Worm (Caenorhabditis elegans) whole organism, L3 larva: Measurements from ENCODE around the gene F37H8.6.

Source experiments
- R02D3.7 ChIP-seq: fragments of 150-350 bp; optimal IDR thresholded peaks from 2 replicates; lab custom pipeline; 2014; ENCODE audit warnings: missing biosample characterization, missing genetic modification characterization
- ZK546.5 ChIP-seq: sonication (generic microtip); optimal IDR thresholded peaks from 2 replicates; lab custom pipeline; 2017; ENCODE audit warnings: missing biosample characterization, missing genetic modification characterization
- aly-2 ChIP-seq: fragments of 150-350 bp; optimal IDR thresholded peaks from 2 replicates; lab custom pipeline; 2014; ENCODE audit warnings: missing biosample characterization, missing genetic modification characterization
- ama-1 ChIP-seq: fragments of 150-350 bp; optimal IDR thresholded peaks from 2 replicates; lab custom pipeline; 2018
- ceh-16 ChIP-seq: sonication (generic microtip); optimal IDR thresholded peaks from 2 replicates; lab custom pipeline; 2017; ENCODE audit warnings: missing biosample characterization, missing genetic modification characterization
- ceh-28 ChIP-seq: fragments of 150-350 bp; optimal IDR thresholded peaks from 2 replicates; lab custom pipeline; 2014; ENCODE audit warnings: missing biosample characterization, missing genetic modification reagents, missing genetic modification characterization
- ceh-82 ChIP-seq: fragments of 150-350 bp; optimal IDR thresholded peaks from 2 replicates; lab custom pipeline; 2014; ENCODE audit warnings: missing biosample characterization, missing genetic modification characterization
- ceh-9 ChIP-seq: sonication (generic microtip); optimal IDR thresholded peaks from 2 replicates; lab custom pipeline; 2018; ENCODE audit warnings: missing biosample characterization, missing genetic modification characterization
- daf-12 ChIP-seq: fragments of 150-350 bp; optimal IDR thresholded peaks from 2 replicates; lab custom pipeline; 2014; ENCODE audit warnings: missing biosample characterization, missing genetic modification reagents, missing genetic modification characterization
- egl-27 ChIP-seq: sonication (generic microtip); optimal IDR thresholded peaks from 4 replicates; lab custom pipeline; 2017; ENCODE audit warnings: missing biosample characterization, missing genetic modification reagents, missing genetic modification characterization
- egl-5 ChIP-seq: fragments of 150-350 bp; optimal IDR thresholded peaks from 2 replicates; lab custom pipeline; 2017; ENCODE audit warnings: missing biosample characterization, missing genetic modification reagents, missing genetic modification characterization, inconsistent platforms
- elt-1 ChIP-seq: fragments of 150-350 bp; optimal IDR thresholded peaks from 2 replicates; lab custom pipeline; 2014; ENCODE audit warnings: missing biosample characterization, missing genetic modification characterization
- elt-2 ChIP-seq: sonication (generic microtip); optimal IDR thresholded peaks from 2 replicates; lab custom pipeline; 2016; ENCODE audit warnings: missing genetic modification reagents, mild to moderate bottlenecking, missing genetic modification characterization, missing compliant biosample characterization
- elt-3 ChIP-seq, 3 experiments: fragments of 150-350 bp in 1 of 3; sonication (generic microtip) in 2 of 3; optimal IDR thresholded peaks; 2 replicates in 2 of 3; 4 replicates in 1 of 3; lab custom pipeline; 2014 to 2017; ENCODE audit warnings: missing biosample characterization in 3 of 3, missing genetic modification characterization in 3 of 3
- eor-1 ChIP-seq, 2 experiments: fragments of 150-350 bp; optimal IDR thresholded peaks; 2 replicates each; lab custom pipeline; 2014 to 2018; ENCODE audit warnings: missing biosample characterization in 2 of 2, missing genetic modification characterization in 2 of 2
- fkh-10 ChIP-seq: sonication (generic microtip); optimal IDR thresholded peaks from 2 replicates; lab custom pipeline; 2017; ENCODE audit warnings: missing biosample characterization, missing genetic modification reagents, missing genetic modification characterization
- fkh-2 ChIP-seq: fragments of 150-350 bp; optimal IDR thresholded peaks from 2 replicates; lab custom pipeline; 2014; ENCODE audit warnings: missing biosample characterization, missing genetic modification reagents, missing genetic modification characterization
- fos-1 ChIP-seq: fragments of 150-350 bp; optimal IDR thresholded peaks from 2 replicates; lab custom pipeline; 2014; ENCODE audit warnings: missing biosample characterization, missing genetic modification characterization
- hmg-11 ChIP-seq: sonication (generic microtip); optimal IDR thresholded peaks from 2 replicates; lab custom pipeline; 2016; ENCODE audit warnings: missing genetic modification characterization, missing compliant biosample characterization
- jun-1 ChIP-seq: fragments of 150-350 bp; optimal IDR thresholded peaks from 2 replicates; lab custom pipeline; 2014; ENCODE audit warnings: missing biosample characterization, missing genetic modification reagents, missing genetic modification characterization
- lin-15B ChIP-seq: fragments of 150-350 bp; optimal IDR thresholded peaks from 2 replicates; lab custom pipeline; 2014; ENCODE audit warnings: missing biosample characterization, missing genetic modification characterization
- lin-39 ChIP-seq: fragments of 150-350 bp; optimal IDR thresholded peaks from 2 replicates; lab custom pipeline; 2018; ENCODE audit warnings: missing biosample characterization, missing genetic modification reagents, missing genetic modification characterization
- lsy-12 ChIP-seq: sonication (generic microtip); optimal IDR thresholded peaks from 2 replicates; lab custom pipeline; 2016; ENCODE audit warnings: mild to moderate bottlenecking, missing genetic modification characterization, missing compliant biosample characterization
- mdl-1 ChIP-seq: fragments of 150-350 bp; optimal IDR thresholded peaks from 2 replicates; lab custom pipeline; 2014; ENCODE audit warnings: missing biosample characterization, missing genetic modification characterization
- mml-1 ChIP-seq: fragments of 150-350 bp; sonication (generic microtip); optimal IDR thresholded peaks from 3 replicates; lab custom pipeline; 2014; ENCODE audit warnings: missing biosample characterization, missing genetic modification characterization
- nfya-1 ChIP-seq: sonication (generic microtip); optimal IDR thresholded peaks from 2 replicates; lab custom pipeline; 2017; ENCODE audit warnings: missing genetic modification characterization, mild to moderate bottlenecking, missing compliant biosample characterization, antibody characterized with exemption, moderate library complexity; ENCODE audit not compliant: insufficient read depth
- nhr-11 ChIP-seq: fragments of 150-350 bp; optimal IDR thresholded peaks from 2 replicates; lab custom pipeline; 2014; ENCODE audit warnings: missing biosample characterization, missing genetic modification characterization
- nhr-12 ChIP-seq: fragments of 150-350 bp; optimal IDR thresholded peaks from 2 replicates; lab custom pipeline; 2014; ENCODE audit warnings: missing biosample characterization, missing genetic modification characterization
- nhr-23 ChIP-seq: fragments of 150-350 bp; optimal IDR thresholded peaks from 2 replicates; lab custom pipeline; 2014; ENCODE audit warnings: missing biosample characterization, missing genetic modification reagents, missing genetic modification characterization
- nhr-237 ChIP-seq: fragments of 150-350 bp; optimal IDR thresholded peaks from 2 replicates; lab custom pipeline; 2014; ENCODE audit warnings: missing biosample characterization, missing genetic modification characterization
- nhr-25 ChIP-seq: sonication (generic microtip); optimal IDR thresholded peaks from 2 replicates; lab custom pipeline; 2017; ENCODE audit warnings: missing biosample characterization, missing genetic modification characterization
- nhr-28 ChIP-seq: fragments of 150-350 bp; optimal IDR thresholded peaks from 2 replicates; lab custom pipeline; 2014; ENCODE audit warnings: missing biosample characterization, missing genetic modification characterization
- nhr-43 ChIP-seq: sonication (generic microtip); optimal IDR thresholded peaks from 2 replicates; lab custom pipeline; 2016; ENCODE audit warnings: mild to moderate bottlenecking, missing genetic modification characterization, missing compliant biosample characterization; ENCODE audit not compliant: poor library complexity, severe bottlenecking
- nhr-67 ChIP-seq: fragments of 150-350 bp; optimal IDR thresholded peaks from 2 replicates; lab custom pipeline; 2014; ENCODE audit warnings: missing biosample characterization, missing genetic modification characterization
- nhr-76 ChIP-seq: fragments of 150-350 bp; sonication (generic microtip); optimal IDR thresholded peaks from 5 replicates; lab custom pipeline; 2014; ENCODE audit warnings: missing biosample characterization, missing genetic modification characterization
- nhr-77 ChIP-seq: fragments of 150-350 bp; optimal IDR thresholded peaks from 2 replicates; lab custom pipeline; 2014; ENCODE audit warnings: missing biosample characterization, missing genetic modification characterization
- pha-4 ChIP-seq: fragments of 150-350 bp; optimal IDR thresholded peaks from 2 replicates; lab custom pipeline; 2014; ENCODE audit warnings: missing biosample characterization, missing genetic modification reagents, missing genetic modification characterization
- pqm-1 ChIP-seq: fragments of 150-350 bp; optimal IDR thresholded peaks from 2 replicates; lab custom pipeline; 2017; ENCODE audit warnings: missing biosample characterization, missing genetic modification characterization, inconsistent platforms
- sea-2 ChIP-seq: fragments of 150-350 bp; sonication (generic microtip); optimal IDR thresholded peaks from 4 replicates; lab custom pipeline; 2014; ENCODE audit warnings: missing biosample characterization, missing genetic modification reagents, missing genetic modification characterization
- skn-1 ChIP-seq: fragments of 150-350 bp; optimal IDR thresholded peaks from 2 replicates; lab custom pipeline; 2014; ENCODE audit warnings: missing biosample characterization, missing genetic modification characterization
- snpc-4 ChIP-seq: fragments of 150-350 bp; optimal IDR thresholded peaks from 2 replicates; lab custom pipeline; 2014; ENCODE audit warnings: missing biosample characterization, missing genetic modification characterization
- tbx-2 ChIP-seq: sonication (generic microtip); optimal IDR thresholded peaks from 2 replicates; lab custom pipeline; 2016; ENCODE audit warnings: mild to moderate bottlenecking, missing genetic modification characterization, missing compliant biosample characterization
- unc-39 ChIP-seq: sonication (generic microtip); optimal IDR thresholded peaks from 4 replicates; lab custom pipeline; 2017; ENCODE audit warnings: missing biosample characterization, missing genetic modification characterization
- unc-62 ChIP-seq: fragments of 150-350 bp; sonication (generic microtip); optimal IDR thresholded peaks from 4 replicates; lab custom pipeline; 2014; ENCODE audit warnings: missing biosample characterization, missing genetic modification reagents, missing genetic modification characterization
- zag-1 ChIP-seq: fragments of 150-350 bp; optimal IDR thresholded peaks from 2 replicates; lab custom pipeline; 2014; ENCODE audit warnings: missing biosample characterization, missing genetic modification characterization
- ztf-11 ChIP-seq: fragments of 150-350 bp; optimal IDR thresholded peaks from 2 replicates; lab custom pipeline; 2014; ENCODE audit warnings: missing biosample characterization, missing genetic modification characterization
- ztf-4 ChIP-seq: fragments of 150-350 bp; optimal IDR thresholded peaks from 2 replicates; lab custom pipeline; 2014; ENCODE audit warnings: missing biosample characterization, missing genetic modification characterization

F37H8.6 gene

DNA sequence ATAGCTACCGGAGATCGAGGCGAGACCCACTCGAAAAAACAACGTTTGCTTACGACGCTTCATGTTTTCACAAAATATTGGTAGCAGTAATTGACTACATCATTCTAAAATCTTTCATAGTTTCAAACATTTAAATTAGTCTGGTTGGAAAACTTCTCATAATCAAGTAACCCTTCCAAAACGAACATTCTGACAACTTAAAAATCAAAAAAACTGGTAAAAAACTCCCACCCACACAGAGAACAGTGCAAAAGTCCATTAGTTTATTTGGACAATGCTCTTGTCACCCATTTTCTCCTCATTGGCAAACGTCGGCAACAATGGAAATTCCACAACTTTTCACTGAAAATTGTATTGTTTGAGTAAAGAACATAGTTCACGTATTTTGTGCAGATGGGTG, at the start of gene F37H8.6:
F37H8.6 (minus strand) TSS at position 101 of the 400 bp plus-strand sequence.
- TF ChIP-seq eor-1 (tag; optimal IDR thresholded peaks at IDR 0.05; lab: Kevin White, UChicago) (no peak), nhr-67 (tag; lab: Kevin White, UChicago) (no peak), nhr-237 (tag; lab: Kevin White, UChicago) (no peak), ztf-4 (no peak), zag-1 (tag; lab: Kevin White, UChicago) (no peak), nhr-76 (tag; lab: Kevin White, UChicago) (no peak), fkh-10 (GFP tag; lab: Kevin White, UChicago) (no peak)

DNA sequence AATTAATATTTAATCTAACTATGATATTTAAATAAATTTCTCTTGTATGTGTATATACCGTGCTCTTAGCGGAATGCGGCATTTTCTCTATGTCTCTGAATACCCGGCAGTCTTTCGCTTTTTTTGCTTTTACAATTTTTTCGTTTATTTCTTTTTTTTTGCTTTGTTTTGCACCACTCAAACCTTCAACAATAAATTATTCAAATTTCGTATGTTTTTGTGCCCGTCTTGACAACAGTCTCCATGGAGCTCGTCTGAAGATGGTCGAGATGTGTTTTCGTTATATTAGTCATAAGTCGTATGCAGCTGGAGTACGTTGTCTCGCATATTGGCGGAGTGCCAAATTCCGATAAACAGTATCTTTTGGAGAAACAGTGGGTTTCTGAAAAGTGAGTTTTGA, 49.1 kb upstream of the F37H8.6 start, which contains the start of gene T06D8.2:
T06D8.2 (plus strand) TSS at position 301 of the 400 bp plus-strand sequence.
- TF ChIP-seq nhr-11 (tag; lab: Kevin White, UChicago), result no peak

DNA sequence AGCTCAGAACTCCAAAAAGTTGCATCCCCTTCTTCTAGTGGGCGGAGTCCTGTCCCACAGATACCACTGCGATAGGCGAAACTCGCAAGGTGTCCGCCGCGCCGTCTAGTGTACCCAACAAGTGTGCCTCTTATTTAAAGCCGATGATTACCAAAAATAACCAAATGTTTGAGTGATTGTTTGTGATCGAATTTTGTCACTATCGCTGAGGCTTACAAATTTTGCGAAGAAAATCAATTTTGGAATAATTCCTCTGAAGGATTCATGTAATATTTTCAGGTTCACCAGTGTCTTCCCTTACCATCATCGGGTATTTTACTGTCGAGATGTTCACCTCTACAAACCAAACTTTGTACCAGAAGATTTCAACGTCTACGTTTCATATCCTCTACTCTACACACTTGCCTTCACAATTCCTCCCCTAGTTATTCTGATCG, 46.8 kb upstream of the F37H8.6 start:
- TF ChIP-seq nhr-237 (tag; lab: Kevin White, UChicago) (no peak), fkh-10 (GFP tag; lab: Kevin White, UChicago) (no peak), pqm-1 (tag; lab: Kevin White, UChicago) (peak; percentile 77), ceh-9 (tag; lab: Kevin White, UChicago) (no peak), zag-1 (tag; lab: Kevin White, UChicago) (peak; percentile 32), sea-2 (GFP tag; lab: Kevin White, UChicago) (no peak), eor-1 (tag; optimal IDR thresholded peaks at IDR 0.05; lab: Kevin White, UChicago) (no peak), nhr-23 (tag; lab: Kevin White, UChicago) (peak; percentile 69), pha-4 (tag; lab: Kevin White, UChicago) (peak; percentile 33), nhr-76 (tag; lab: Kevin White, UChicago) (no peak), ZK546.5 (no peak), nhr-25 (peak; percentile 53), elt-2 (tag; lab: Kevin White, UChicago) (peak; percentile 64), egl-5 (tag; lab: Kevin White, UChicago) (no peak), jun-1 (tag; lab: Kevin White, UChicago) (peak; percentile 65), elt-1 (tag; lab: Kevin White, UChicago) (no peak), lsy-12 (tag; lab: Kevin White, UChicago) (peak; percentile 71), nhr-12 (no peak), ceh-28 (peak; percentile 84), ceh-16 (tag; lab: Kevin White, UChicago) (no peak), mml-1 (no peak), unc-62 (GFP tag; lab: Kevin White, UChicago) (peak; percentile 79), nhr-43 (tag; lab: Kevin White, UChicago) (peak; percentile 87), nhr-11 (tag; lab: Kevin White, UChicago) (no peak), hmg-11 (tag; lab: Kevin White, UChicago) (no peak), ama-1 (lab: Kevin White, UChicago) (peak; percentile 98), mdl-1 (tag; lab: Kevin White, UChicago) (no peak), nhr-67 (tag; lab: Kevin White, UChicago) (no peak), skn-1 (tag; lab: Kevin White, UChicago) (peak; percentile 42), snpc-4 (tag; lab: Kevin White, UChicago) (peak; percentile 99), unc-39 (tag; lab: Kevin White, UChicago) (no peak), daf-12 (no peak), R02D3.7 (tag; lab: Kevin White, UChicago) (peak; percentile 73), lin-15B (tag; lab: Kevin White, UChicago) (peak; percentile 65), tbx-2 (tag; lab: Kevin White, UChicago) (peak; percentile 68), nhr-77 (no peak), nfya-1 (peak; percentile 73), fos-1 (tag; lab: Kevin White, UChicago) (no peak), aly-2 (tag; lab: Kevin White, UChicago) (peak; percentile 74), nhr-28 (no peak), lin-39 (tag; lab: Kevin White, UChicago) (peak; percentile 62), fkh-2 (tag; lab: Kevin White, UChicago) (no peak), elt-3 (tag; optimal IDR thresholded peaks at IDR 0.05; lab: Kevin White, UChicago) (peak in 1 of 3 experiments; percentile 75), ceh-82 (no peak), egl-27 (peak; percentile 8), ztf-11 (no peak)
- TF ChIP-seq, all 47 proteins: peak for 22
